Fruit fly (Drosophila melanogaster) whole organism, embryonic: ENCODE measurements around the gene Antdh.

Source experiments
- Abd-B ChIP-seq: fragments of 200-800 bp; sonication (Bioruptor generic); optimal IDR thresholded peaks from 2 replicates; lab custom pipeline; 2018; ENCODE audit warnings: missing biosample characterization, mild to moderate bottlenecking, missing genetic modification characterization, moderate library complexity
- CG1024 ChIP-seq: fragments of 200-800 bp; sonication (Bioruptor generic); IDR thresholded peaks from 2 replicates; pipeline ENCODE4 v1.3.6; 2022; ENCODE audit warnings: missing biosample characterization, missing genetic modification characterization
- CG10267 ChIP-seq: fragments of 200-800 bp; sonication (Bioruptor generic); optimal IDR thresholded peaks from 2 replicates; lab custom pipeline; 2018; ENCODE audit warnings: missing biosample characterization, mild to moderate bottlenecking, missing genetic modification characterization, moderate library complexity
- CG10274 ChIP-seq: fragments of 200-800 bp; sonication (Bioruptor generic); optimal IDR thresholded peaks from 3 replicates; lab custom pipeline; 2017; ENCODE audit warnings: missing biosample characterization, mild to moderate bottlenecking, missing genetic modification characterization
- CG10321 ChIP-seq: fragments of 200-800 bp; sonication (Bioruptor generic); IDR thresholded peaks from 2 replicates; pipeline ENCODE4 v1.3.6; 2022; ENCODE audit warnings: missing biosample characterization, missing genetic modification characterization
- CG10543 ChIP-seq: fragments of 200-800 bp; sonication (Bioruptor generic); optimal IDR thresholded peaks from 3 replicates; lab custom pipeline; 2017; ENCODE audit warnings: missing biosample characterization, mild to moderate bottlenecking, missing genetic modification characterization, moderate library complexity
- CG13287 ChIP-seq: fragments of 200-800 bp; sonication (Bioruptor generic); IDR thresholded peaks from 2 replicates; pipeline ENCODE4 v1.3.6; 2022; ENCODE audit warnings: missing biosample characterization, missing genetic modification characterization; ENCODE audit not compliant: partially characterized antibody
- CG13624 ChIP-seq: fragments of 200-800 bp; sonication (Bioruptor generic); optimal IDR thresholded peaks from 2 replicates; lab custom pipeline; 2016; ENCODE audit warnings: missing biosample characterization, missing genetic modification characterization
- CG13894 ChIP-seq: fragments of 200-800 bp; sonication (Bioruptor generic); optimal IDR thresholded peaks from 3 replicates; lab custom pipeline; 2018; ENCODE audit warnings: missing biosample characterization, mild to moderate bottlenecking, missing genetic modification characterization, moderate library complexity
- CG17328 ChIP-seq: fragments of 200-800 bp; sonication (Bioruptor generic); IDR thresholded peaks from 2 replicates; pipeline ENCODE4 v1.3.6; 2022; ENCODE audit warnings: missing biosample characterization, missing genetic modification characterization
- CG17802 ChIP-seq: fragments of 200-800 bp; sonication (Bioruptor generic); optimal IDR thresholded peaks from 2 replicates; lab custom pipeline; 2018; ENCODE audit warnings: missing biosample characterization, mild to moderate bottlenecking, missing genetic modification characterization, moderate library complexity
- CG18764 ChIP-seq: fragments of 200-800 bp; sonication (Bioruptor generic); optimal IDR thresholded peaks from 3 replicates; lab custom pipeline; 2016; ENCODE audit warnings: missing biosample characterization, missing genetic modification characterization
- CG2199 ChIP-seq: fragments of 200-800 bp; sonication (Bioruptor generic); IDR thresholded peaks from 3 replicates; pipeline ENCODE4 v1.3.6; 2022; ENCODE audit warnings: missing biosample characterization, missing genetic modification characterization
- CG2712 ChIP-seq: fragments of 200-800 bp; optimal IDR thresholded peaks from 3 replicates; lab custom pipeline; 2019; ENCODE audit warnings: missing biosample characterization, mild to moderate bottlenecking, missing genetic modification characterization, moderate library complexity
- CG32532 ChIP-seq: fragments of 200-800 bp; sonication (Bioruptor generic); IDR thresholded peaks from 2 replicates; pipeline ENCODE4 v1.3.6; 2022; ENCODE audit warnings: missing biosample characterization, missing genetic modification characterization
- CG32767 ChIP-seq: fragments of 200-800 bp; sonication (Bioruptor generic); IDR thresholded peaks from 2 replicates; pipeline ENCODE4 v1.3.6; 2022; ENCODE audit warnings: missing biosample characterization, missing genetic modification characterization
- CG42726 ChIP-seq: fragments of 200-800 bp; sonication (Bioruptor generic); IDR thresholded peaks from 2 replicates; pipeline ENCODE4 v1.3.6; 2022; ENCODE audit warnings: missing biosample characterization, missing genetic modification characterization; ENCODE audit not compliant: partially characterized antibody
- CG6813 ChIP-seq: fragments of 200-800 bp; sonication (Bioruptor generic); optimal IDR thresholded peaks from 2 replicates; lab custom pipeline; 2017; ENCODE audit warnings: missing biosample characterization, missing genetic modification characterization, mild to moderate bottlenecking, moderate library complexity, missing genetic modification reagents
- CG7372 ChIP-seq: fragments of 200-800 bp; sonication (Bioruptor generic); IDR thresholded peaks from 2 replicates; pipeline ENCODE4 v1.3.6; 2022; ENCODE audit warnings: missing biosample characterization, missing genetic modification characterization
- CG9609 ChIP-seq: fragments of 200-800 bp; sonication (Bioruptor generic); optimal IDR thresholded peaks from 3 replicates; lab custom pipeline; 2016; ENCODE audit warnings: missing biosample characterization, missing genetic modification characterization
- CG9876 ChIP-seq: fragments of 200-800 bp; sonication (Bioruptor generic); optimal IDR thresholded peaks from 2 replicates; lab custom pipeline; 2016; ENCODE audit warnings: missing biosample characterization, missing genetic modification characterization
- Dip2 ChIP-seq: fragments of 200-800 bp; sonication (Bioruptor generic); IDR thresholded peaks from 2 replicates; pipeline ENCODE4 v1.3.6; 2022; ENCODE audit warnings: missing biosample characterization, missing genetic modification characterization
- GATAe ChIP-seq: fragments of 200-800 bp; sonication (Bioruptor generic); conservative IDR thresholded peaks from 2 replicates; pipeline ENCODE4 v1.3.6; 2022; ENCODE audit warnings: missing biosample characterization, missing genetic modification characterization
- Hr39 ChIP-seq: fragments of >200 bp; optimal IDR thresholded peaks from 2 replicates; lab custom pipeline; 2017
- Mes4 ChIP-seq: fragments of 200-800 bp; sonication (Bioruptor generic); optimal IDR thresholded peaks from 2 replicates; lab custom pipeline; 2016; ENCODE audit warnings: missing biosample characterization, missing genetic modification characterization
- Nf-YA ChIP-seq: fragments of 200-800 bp; sonication (Bioruptor generic); IDR thresholded peaks from 2 replicates; pipeline ENCODE4 v1.3.6; 2022; ENCODE audit warnings: missing biosample characterization, missing genetic modification characterization
- Pdp1 ChIP-seq, 2 experiments: fragments of 200-800 bp; sonication (Bioruptor generic); optimal IDR thresholded peaks; 3 replicates each; lab custom pipeline; 2016; ENCODE audit warnings: missing biosample characterization in 2 of 2, missing genetic modification characterization in 2 of 2, mild to moderate bottlenecking in 1 of 2, moderate library complexity in 1 of 2
- Ptx1 ChIP-seq: fragments of 200-800 bp; sonication (Bioruptor generic); IDR thresholded peaks from 2 replicates; pipeline ENCODE4 v1.3.6; 2022; ENCODE audit warnings: missing biosample characterization, missing genetic modification characterization
- Sin3A ChIP-seq: fragments of >200 bp; optimal IDR thresholded peaks from 2 replicates; lab custom pipeline; 2018
- Spps ChIP-seq: fragments of 200-800 bp; sonication (Bioruptor generic); optimal IDR thresholded peaks from 2 replicates; lab custom pipeline; 2018; ENCODE audit warnings: missing biosample characterization, mild to moderate bottlenecking, missing genetic modification characterization
- Usf ChIP-seq: fragments of 200-800 bp; sonication (Bioruptor generic); optimal IDR thresholded peaks from 2 replicates; lab custom pipeline; 2017; ENCODE audit warnings: missing genotype, missing biosample characterization, missing genetic modification characterization
- bigmax ChIP-seq: fragments of 200-800 bp; sonication (Bioruptor generic); optimal IDR thresholded peaks from 2 replicates; lab custom pipeline; 2018; ENCODE audit warnings: missing biosample characterization, mild to moderate bottlenecking, missing genetic modification characterization
- crp ChIP-seq, 2 experiments: fragments of 200-800 bp; sonication (Bioruptor generic); optimal IDR thresholded peaks; 2 replicates in 1 of 2; 3 replicates in 1 of 2; lab custom pipeline; 2017; ENCODE audit warnings: missing biosample characterization in 2 of 2, missing genetic modification characterization in 2 of 2, mild to moderate bottlenecking in 1 of 2, moderate library complexity in 1 of 2
- dati ChIP-seq: fragments of 200-800 bp; sonication (Bioruptor generic); IDR thresholded peaks from 2 replicates; pipeline ENCODE4 v1.3.6; 2022; ENCODE audit warnings: missing biosample characterization, missing genetic modification characterization
- fd96Cb ChIP-seq: fragments of 200-800 bp; sonication (Bioruptor generic); optimal IDR thresholded peaks from 2 replicates; lab custom pipeline; 2018; ENCODE audit warnings: missing biosample characterization, mild to moderate bottlenecking, missing genetic modification characterization, moderate library complexity
- gcm ChIP-seq: fragments of 200-800 bp; sonication (Bioruptor generic); optimal IDR thresholded peaks from 2 replicates; lab custom pipeline; 2019; ENCODE audit warnings: missing biosample characterization, mild to moderate bottlenecking, missing genetic modification characterization, moderate library complexity
- gfzf ChIP-seq: fragments of 200-800 bp; sonication (Bioruptor generic); optimal IDR thresholded peaks from 2 replicates; lab custom pipeline; 2016; ENCODE audit warnings: missing biosample characterization, mild to moderate bottlenecking, missing genetic modification characterization, moderate library complexity
- jumu ChIP-seq: fragments of 200-800 bp; sonication (Bioruptor generic); optimal IDR thresholded peaks from 3 replicates; lab custom pipeline; 2016; ENCODE audit warnings: missing biosample characterization, missing genetic modification characterization
- kni ChIP-seq: fragments of 200-800 bp; sonication (Bioruptor generic); optimal IDR thresholded peaks from 3 replicates; lab custom pipeline; 2017; ENCODE audit warnings: mild to moderate bottlenecking, missing biosample characterization, missing genetic modification reagents, missing genetic modification characterization
- knrl ChIP-seq: fragments of 200-800 bp; sonication (Bioruptor generic); IDR thresholded peaks from 3 replicates; pipeline ENCODE4 v1.3.6; 2022; ENCODE audit warnings: missing biosample characterization, missing genetic modification characterization; ENCODE audit not compliant: partially characterized antibody
- lilli ChIP-seq: fragments of 200-800 bp; sonication (Bioruptor generic); optimal IDR thresholded peaks from 3 replicates; lab custom pipeline; 2016; ENCODE audit warnings: missing biosample characterization, missing genetic modification characterization
- lola ChIP-seq, 3 experiments: fragments of >200 bp in 2 of 3; fragments of 200-800 bp in 1 of 3; sonication (Bioruptor generic) in 1 of 3; optimal IDR thresholded peaks; 2 replicates each; lab custom pipeline; 2017 to 2019; ENCODE audit warnings: missing biosample characterization in 3 of 3, missing genetic modification characterization in 3 of 3, mild to moderate bottlenecking in 1 of 3, moderate library complexity in 1 of 3
- mld ChIP-seq: fragments of 200-800 bp; sonication (Bioruptor generic); IDR thresholded peaks from 3 replicates; pipeline ENCODE4 v1.3.6; 2022; ENCODE audit warnings: missing biosample characterization, missing genetic modification characterization; ENCODE audit not compliant: partially characterized antibody
- p53 ChIP-seq: fragments of 200-800 bp; sonication (Bioruptor generic); optimal IDR thresholded peaks from 2 replicates; lab custom pipeline; 2016; ENCODE audit warnings: missing biosample characterization, missing genetic modification characterization
- prd ChIP-seq, 3 experiments: fragments of >200 bp in 2 of 3; fragments of 200-800 bp in 1 of 3; sonication (Bioruptor generic) in 1 of 3; optimal IDR thresholded peaks in 2 of 3; IDR thresholded peaks in 1 of 3; 2 replicates in 2 of 3; 3 replicates in 1 of 3; pipeline versions ENCODE4 v1.3.6 to Lab custom; 2017 to 2022; ENCODE audit warnings: missing biosample characterization in 1 of 3, missing genetic modification characterization in 1 of 3
- pzg ChIP-seq: fragments of 200-800 bp; sonication (Bioruptor generic); optimal IDR thresholded peaks from 3 replicates; lab custom pipeline; 2018; ENCODE audit warnings: missing biosample characterization, mild to moderate bottlenecking, missing genetic modification characterization, moderate library complexity
- trem ChIP-seq: fragments of 200-800 bp; optimal IDR thresholded peaks from 3 replicates; lab custom pipeline; 2019; ENCODE audit warnings: missing biosample characterization, mild to moderate bottlenecking, missing genetic modification characterization, moderate library complexity
- wek ChIP-seq: fragments of 200-800 bp; sonication (Bioruptor generic); optimal IDR thresholded peaks from 3 replicates; lab custom pipeline; 2018; ENCODE audit warnings: missing biosample characterization, mild to moderate bottlenecking, missing genetic modification characterization, moderate library complexity
- zen ChIP-seq: fragments of 200-800 bp; sonication (Bioruptor generic); optimal IDR thresholded peaks from 3 replicates; lab custom pipeline; 2018; ENCODE audit warnings: missing biosample characterization, mild to moderate bottlenecking, missing genetic modification characterization, moderate library complexity

The Antdh gene

DNA sequence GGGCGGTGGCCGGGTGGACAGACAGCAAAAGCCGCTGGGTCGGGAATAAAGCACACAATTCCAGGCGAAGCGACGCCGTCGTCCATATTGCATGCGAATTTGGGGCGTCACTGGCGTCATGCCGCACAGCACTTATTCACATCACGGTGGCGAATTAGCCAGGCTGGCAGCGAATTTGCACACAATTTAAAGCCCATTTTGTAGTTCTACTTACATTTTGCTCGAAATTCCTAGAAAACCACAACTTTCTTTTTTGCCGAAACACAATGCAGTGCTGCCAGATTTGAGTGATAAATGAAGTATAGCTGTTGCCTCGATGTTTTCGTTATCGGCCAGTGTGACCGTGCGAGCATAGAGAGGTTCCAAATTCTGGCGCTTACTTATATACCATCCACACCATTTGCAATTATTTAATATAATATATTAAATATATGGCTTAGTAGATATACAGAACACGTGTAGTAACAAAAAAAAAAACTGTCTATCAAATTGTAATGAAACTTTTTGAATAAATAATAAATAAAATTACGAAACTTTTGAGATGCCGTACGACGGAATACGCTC is 20.5 kb downstream of the Antdh start, which contains the start of gene Ran (continued):
- no peak for TF ChIP-seq bigmax (GFP tag; lab: Kevin White, UChicago)
- no peak for TF ChIP-seq CG18764
- TF ChIP-seq CG1024 (GFP tag; lab: Robert Waterston, UW), result peak; percentile 83
- TF ChIP-seq pzg (GFP tag; lab: Kevin White, UChicago), result peak; percentile 60
- no peak for TF ChIP-seq jumu (GFP tag; lab: Kevin White, UChicago)
- peak; percentile 36; the same call in 1 of the 3 replicates for TF ChIP-seq knrl (GFP tag; lab: Robert Waterston, UW)
- TF ChIP-seq CG13894, result no peak
- TF ChIP-seq GATAe, result 0 out of 2 replicates have a peak, but pooled peaks have one; percentile 10
- TF ChIP-seq Dip2, result no peak
- TF ChIP-seq gcm, result no peak
- no peak for TF ChIP-seq lilli (GFP tag; lab: Kevin White, UChicago)
- peak; percentile 21 for TF ChIP-seq Ptx1 (GFP tag; lab: Robert Waterston, UW)
- no peak for TF ChIP-seq CG13624 (GFP tag; lab: Kevin White, UChicago)
- TF ChIP-seq Mes4 (GFP tag; lab: Kevin White, UChicago), result no peak
- TF ChIP-seq Pdp1 (GFP tag; optimal IDR thresholded peaks at IDR 0.05; lab: Kevin White, UChicago), result no peak
- no peak for TF ChIP-seq dati (GFP tag; lab: Robert Waterston, UW)
- TF ChIP-seq CG10543 (GFP tag; lab: Kevin White, UChicago), result no peak
- TF ChIP-seq fd96Cb (tag; lab: Kevin White, UChicago), result no peak
- TF ChIP-seq Usf (GFP tag; lab: Kevin White, UChicago), result no peak
- TF ChIP-seq Spps (tag; lab: Kevin White, UChicago), result no peak
- peak; percentile 19; the same call in 1 of the 2 replicates for TF ChIP-seq CG13287 (GFP tag; lab: Robert Waterston, UW)
- no peak for TF ChIP-seq CG10321 (GFP tag; lab: Robert Waterston, UW)
- no peak for TF ChIP-seq prd (optimal IDR thresholded peaks at IDR 0.05; lab: Kevin White, UChicago)
- TF ChIP-seq prd (GFP tag; IDR thresholded peaks at IDR 0.05; lab: Robert Waterston, UW), result 0 out of 3 replicates have a peak, but pooled peaks have one; percentile 16
- TF ChIP-seq CG17328 (GFP tag; lab: Robert Waterston, UW), result no peak
- TF ChIP-seq trem (tag; lab: Kevin White, UChicago), result peak; percentile 25
- no peak for TF ChIP-seq zen (tag; lab: Kevin White, UChicago)
- TF ChIP-seq CG42726 (GFP tag; lab: Robert Waterston, UW), result peak; percentile 53; the same call in 1 of the 2 replicates
- TF ChIP-seq gfzf, result peak; percentile 59
- no peak for TF ChIP-seq Sin3A
- TF ChIP-seq Hr39 (lab: Kevin White, UChicago), result no peak
- TF ChIP-seq CG17802 (tag; lab: Kevin White, UChicago), result peak; percentile 68
- TF ChIP-seq CG9609 (GFP tag; lab: Kevin White, UChicago), result no peak
- TF ChIP-seq wek (GFP tag; lab: Kevin White, UChicago), result no peak
- no peak for TF ChIP-seq Nf-YA (GFP tag; lab: Robert Waterston, UW)
- TF ChIP-seq CG9876 (GFP tag; lab: Kevin White, UChicago), result no peak
- no peak for TF ChIP-seq CG10274 (GFP tag; lab: Kevin White, UChicago)
- TF ChIP-seq kni (GFP tag; lab: Kevin White, UChicago), result no peak
- no peak for TF ChIP-seq CG2199 (GFP tag; lab: Robert Waterston, UW)
- TF ChIP-seq CG32532 (GFP tag; lab: Robert Waterston, UW), result peak; percentile 46
- TF ChIP-seq CG10267, result peak; percentile 15
- TF ChIP-seq CG6813 (GFP tag; lab: Kevin White, UChicago), result no peak
- peak; percentile 23 for TF ChIP-seq Abd-B (GFP tag; lab: Kevin White, UChicago)
- no peak for TF ChIP-seq CG32767 (GFP tag; lab: Robert Waterston, UW)
- TF ChIP-seq CG2712 (tag; lab: Kevin White, UChicago), result peak; percentile 31
- peak in 1 of 3 experiments; percentile 42 for TF ChIP-seq lola (GFP tag; optimal IDR thresholded peaks at IDR 0.05; lab: Kevin White, UChicago)
- no peak for TF ChIP-seq mld (GFP tag; lab: Robert Waterston, UW)
- no peak for TF ChIP-seq CG7372 (GFP tag; lab: Robert Waterston, UW)
- no peak for TF ChIP-seq p53 (GFP tag; lab: Kevin White, UChicago)
- TF ChIP-seq crp (GFP tag; optimal IDR thresholded peaks at IDR 0.05; lab: Kevin White, UChicago), result no peak
